Worm (Caenorhabditis elegans): Measurements from ENCODE around the gene nhr-205.

DNA sequence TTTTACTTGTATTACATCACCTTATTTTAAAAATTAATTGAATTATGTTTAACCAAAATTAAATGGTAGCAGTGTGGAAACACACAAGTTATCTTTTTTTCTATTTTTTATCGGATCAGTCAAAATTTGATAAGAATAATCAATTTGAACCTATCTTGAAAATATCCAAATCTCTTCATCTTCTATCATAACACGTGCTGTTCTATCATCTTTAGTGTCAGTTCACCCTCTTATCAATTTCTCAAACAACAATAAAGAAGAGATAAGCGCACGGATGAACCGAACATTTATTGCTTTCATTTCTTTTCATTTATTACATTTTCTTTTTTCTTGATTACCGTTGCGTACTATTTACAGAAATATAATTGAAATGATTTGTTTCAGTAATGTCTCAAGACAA is 5.5 kb upstream of the nhr-205 start, which contains the start of gene R04B5.5:
- TF ChIP-seq tab-1 (GFP tag; IDR thresholded peaks at IDR 0.05) (no peak), T22C8.4 (GFP tag; IDR thresholded peaks at IDR 0.05) (no peak)

All from whole organism, midembryonic.